Worm (Caenorhabditis elegans) whole organism, late embryonic: ENCODE data around the gene srj-11.
A peak's percentile ranks its signal among the peaks of the same experiment; 100 is the strongest.

Experiments used
- C08G9.2 ChIP-seq: sonication (generic microtip); optimal IDR thresholded peaks from 2 replicates; lab custom pipeline; 2016; ENCODE audit warnings: mild to moderate bottlenecking, missing genetic modification characterization, moderate library complexity, missing compliant biosample characterization
- K02D7.2 ChIP-seq: sonication (generic microtip); optimal IDR thresholded peaks from 2 replicates; lab custom pipeline; 2017; ENCODE audit warnings: mild to moderate bottlenecking, missing genetic modification characterization, missing compliant biosample characterization
- K09A11.1 ChIP-seq: sonication (generic microtip); optimal IDR thresholded peaks from 2 replicates; lab custom pipeline; 2017; ENCODE audit warnings: antibody characterized with exemption, mild to moderate bottlenecking, missing genetic modification characterization, missing compliant biosample characterization; ENCODE audit not compliant: insufficient read depth
- Y22D7AL.16 ChIP-seq: sonication (generic microtip); optimal IDR thresholded peaks from 2 replicates; lab custom pipeline; 2016; ENCODE audit warnings: missing genetic modification characterization, missing compliant biosample characterization
- ceh-18 ChIP-seq: sonication (generic microtip); optimal IDR thresholded peaks from 2 replicates; lab custom pipeline; 2016; ENCODE audit warnings: missing genetic modification characterization, missing compliant biosample characterization
- ceh-19 ChIP-seq: fragments of 200-800 bp; sonication (Bioruptor generic); optimal IDR thresholded peaks from 2 replicates; lab custom pipeline; 2018; ENCODE audit warnings: mild to moderate bottlenecking, missing genetic modification characterization, missing compliant biosample characterization
- ceh-22 ChIP-seq: sonication (generic microtip); optimal IDR thresholded peaks from 2 replicates; lab custom pipeline; 2017; ENCODE audit warnings: missing biosample characterization, missing genetic modification characterization
- ceh-31 ChIP-seq: sonication (generic microtip); optimal IDR thresholded peaks from 2 replicates; lab custom pipeline; 2016; ENCODE audit warnings: missing genetic modification characterization, missing compliant biosample characterization
- ceh-34 ChIP-seq: sonication (generic microtip); optimal IDR thresholded peaks from 2 replicates; lab custom pipeline; 2016; ENCODE audit warnings: mild to moderate bottlenecking, missing genetic modification characterization, missing compliant biosample characterization
- ceh-45 ChIP-seq: fragments of 200-800 bp; sonication (Bioruptor generic); IDR thresholded peaks from 2 replicates; pipeline ENCODE4 v1.3.6; 2022; ENCODE audit warnings: missing genetic modification reagents, missing genetic modification characterization, missing compliant biosample characterization
- ceh-6 ChIP-seq: fragments of 200-800 bp; sonication (Bioruptor generic); optimal IDR thresholded peaks from 2 replicates; lab custom pipeline; 2018; ENCODE audit warnings: mild to moderate bottlenecking, missing genetic modification characterization, missing compliant biosample characterization
- ceh-9 ChIP-seq: sonication (generic microtip); optimal IDR thresholded peaks from 2 replicates; lab custom pipeline; 2016; ENCODE audit warnings: mild to moderate bottlenecking, missing genetic modification characterization, inconsistent platforms, missing compliant biosample characterization
- che-1 ChIP-seq: sonication (generic microtip); optimal IDR thresholded peaks from 2 replicates; lab custom pipeline; 2016; ENCODE audit warnings: mild to moderate bottlenecking, missing genetic modification characterization, missing compliant biosample characterization
- dmd-4 ChIP-seq: sonication (generic microtip); optimal IDR thresholded peaks from 2 replicates; lab custom pipeline; 2016; ENCODE audit warnings: borderline replicate concordance, missing genetic modification characterization, missing compliant biosample characterization
- dve-1 ChIP-seq: sonication (generic microtip); optimal IDR thresholded peaks from 2 replicates; lab custom pipeline; 2017; ENCODE audit warnings: antibody characterized with exemption, mild to moderate bottlenecking, missing genetic modification characterization, missing compliant biosample characterization
- ets-4 ChIP-seq: sonication (generic microtip); optimal IDR thresholded peaks from 2 replicates; lab custom pipeline; 2016; ENCODE audit warnings: missing genetic modification characterization, missing compliant biosample characterization
- fkh-6 ChIP-seq: sonication (generic microtip); optimal IDR thresholded peaks from 2 replicates; lab custom pipeline; 2016; ENCODE audit warnings: missing genetic modification characterization, missing compliant biosample characterization
- hlh-13 ChIP-seq: fragments of 200-800 bp; sonication (Bioruptor generic); optimal IDR thresholded peaks from 2 replicates; lab custom pipeline; 2018; ENCODE audit warnings: mild to moderate bottlenecking, missing genetic modification characterization, missing compliant biosample characterization
- hlh-8 ChIP-seq: sonication (generic microtip); optimal IDR thresholded peaks from 2 replicates; lab custom pipeline; 2016; ENCODE audit warnings: missing genotype, missing genetic modification characterization, missing compliant biosample characterization
- lim-6 ChIP-seq: sonication (generic microtip); optimal IDR thresholded peaks from 2 replicates; lab custom pipeline; 2016; ENCODE audit warnings: missing genetic modification characterization, missing compliant biosample characterization
- madf-2 ChIP-seq: sonication (generic microtip); optimal IDR thresholded peaks from 2 replicates; lab custom pipeline; 2017; ENCODE audit warnings: missing genetic modification characterization, missing compliant biosample characterization
- mec-3 ChIP-seq: sonication (generic microtip); optimal IDR thresholded peaks from 2 replicates; lab custom pipeline; 2016; ENCODE audit warnings: borderline replicate concordance, missing genetic modification characterization, missing compliant biosample characterization
- nfya-1 ChIP-seq: sonication (generic microtip); optimal IDR thresholded peaks from 2 replicates; lab custom pipeline; 2017; ENCODE audit warnings: missing genetic modification characterization, mild to moderate bottlenecking, missing compliant biosample characterization, antibody characterized with exemption, moderate library complexity
- nhr-232 ChIP-seq: sonication (generic microtip); optimal IDR thresholded peaks from 2 replicates; lab custom pipeline; 2016; ENCODE audit warnings: missing genetic modification characterization, missing compliant biosample characterization
- npax-4 ChIP-seq: sonication (generic microtip); optimal IDR thresholded peaks from 2 replicates; lab custom pipeline; 2016; ENCODE audit warnings: missing genetic modification characterization, missing compliant biosample characterization
- odd-2 ChIP-seq: sonication (generic microtip); optimal IDR thresholded peaks from 2 replicates; lab custom pipeline; 2017; ENCODE audit warnings: antibody characterized with exemption, mild to moderate bottlenecking, missing genetic modification characterization, missing compliant biosample characterization
- pat-9 ChIP-seq: fragments of 200-800 bp; sonication (Bioruptor generic); optimal IDR thresholded peaks from 2 replicates; lab custom pipeline; 2018; ENCODE audit warnings: mild to moderate bottlenecking, missing genetic modification characterization, moderate library complexity, missing compliant biosample characterization
- pha-4 ChIP-seq: fragments of 150-350 bp; optimal IDR thresholded peaks from 2 replicates; lab custom pipeline; 2018; ENCODE audit warnings: missing biosample characterization, missing genetic modification reagents, missing genetic modification characterization
- pros-1 ChIP-seq: fragments of 150-350 bp; optimal IDR thresholded peaks from 2 replicates; lab custom pipeline; 2014; ENCODE audit warnings: missing biosample characterization, missing genetic modification reagents, missing genetic modification characterization
- sox-4 ChIP-seq: sonication (generic microtip); optimal IDR thresholded peaks from 2 replicates; lab custom pipeline; 2017; ENCODE audit warnings: mild to moderate bottlenecking, missing genetic modification characterization, inconsistent platforms, missing compliant biosample characterization
- syd-9 ChIP-seq: sonication (generic microtip); optimal IDR thresholded peaks from 2 replicates; lab custom pipeline; 2016; ENCODE audit warnings: mild to moderate bottlenecking, missing genetic modification characterization, moderate library complexity, missing compliant biosample characterization
- tbx-2 ChIP-seq: sonication (generic microtip); optimal IDR thresholded peaks from 2 replicates; lab custom pipeline; 2016; ENCODE audit warnings: missing genetic modification characterization, missing compliant biosample characterization
- tbx-7 ChIP-seq: sonication (generic microtip); optimal IDR thresholded peaks from 2 replicates; lab custom pipeline; 2016; ENCODE audit warnings: missing genotype, missing genetic modification characterization, missing compliant biosample characterization
- unc-3 ChIP-seq, 2 experiments: fragments of 200-800 bp in 1 of 2; sonication (Bioruptor generic) in 1 of 2; sonication (generic microtip) in 1 of 2; conservative IDR thresholded peaks in 1 of 2; optimal IDR thresholded peaks in 1 of 2; 2 replicates each; pipeline versions ENCODE4 v1.3.6 to Lab custom; 2016 to 2022; ENCODE audit warnings: missing compliant biosample characterization in 2 of 2, missing genetic modification characterization in 2 of 2, missing genetic modification reagents in 1 of 2
- unc-42 ChIP-seq: sonication (generic microtip); optimal IDR thresholded peaks from 2 replicates; lab custom pipeline; 2016; ENCODE audit warnings: missing genotype, missing genetic modification characterization, missing compliant biosample characterization
- zip-5 ChIP-seq: sonication (generic microtip); optimal IDR thresholded peaks from 2 replicates; lab custom pipeline; 2016; ENCODE audit warnings: missing genetic modification characterization, missing compliant biosample characterization

The srj-11 gene

ce11 chrV:3230150-3230549 lies 11.1 kb upstream of the srj-11 start:
- no peak for TF ChIP-seq ceh-18 (tag; lab: Kevin White, UChicago)
- no peak for TF ChIP-seq odd-2
- TF ChIP-seq pat-9 (tag; lab: Kevin White, UChicago), result no peak
- TF ChIP-seq sox-4 (tag; lab: Kevin White, UChicago), result no peak
- peak; percentile 61 for TF ChIP-seq dve-1 (tag; lab: Kevin White, UChicago)
- no peak for TF ChIP-seq ceh-19 (GFP tag; lab: Kevin White, UChicago)

ce11 chrV:3230597-3230996 lies 10.6 kb upstream of the srj-11 start, which contains the start of gene K08D9.10:
TSS of gene K08D9.10 (plus strand) at chrV:3230897.
- TF ChIP-seq unc-42 (no peak), ceh-19 (GFP tag; lab: Kevin White, UChicago) (no peak), madf-2 (tag; lab: Kevin White, UChicago) (no peak), C08G9.2 (no peak), ceh-31 (tag; lab: Kevin White, UChicago) (no peak), sox-4 (tag; lab: Kevin White, UChicago) (no peak), unc-3 (GFP tag; conservative IDR thresholded peaks at IDR 0.05; lab: Robert Waterston, UW) (no peak), unc-3 (tag; optimal IDR thresholded peaks at IDR 0.05; lab: Kevin White, UChicago) (no peak), hlh-13 (GFP tag; lab: Kevin White, UChicago) (no peak), K02D7.2 (tag; lab: Kevin White, UChicago) (no peak), pat-9 (tag; lab: Kevin White, UChicago) (no peak), hlh-8 (tag; lab: Kevin White, UChicago) (no peak), nhr-232 (tag; lab: Kevin White, UChicago) (no peak)

ce11 chrV:3234887-3235286 lies 6.3 kb upstream of the srj-11 start, which contains the start of gene K08D9.6:
TSS of gene K08D9.6 (minus strand) at chrV:3234987.
- TF ChIP-seq nfya-1 (tag; lab: Kevin White, UChicago), result no peak
- no peak for TF ChIP-seq fkh-6 (tag; lab: Kevin White, UChicago)
- no peak for TF ChIP-seq unc-42
- TF ChIP-seq mec-3 (tag; lab: Kevin White, UChicago), result no peak
- TF ChIP-seq Y22D7AL.16 (tag; lab: Kevin White, UChicago), result no peak
- TF ChIP-seq madf-2 (tag; lab: Kevin White, UChicago), result no peak
- no peak for TF ChIP-seq zip-5 (tag; lab: Kevin White, UChicago)
- no peak for TF ChIP-seq unc-3 (GFP tag; conservative IDR thresholded peaks at IDR 0.05; lab: Robert Waterston, UW)
- no peak for TF ChIP-seq unc-3 (tag; optimal IDR thresholded peaks at IDR 0.05; lab: Kevin White, UChicago)
- TF ChIP-seq ets-4 (tag; lab: Kevin White, UChicago), result no peak
- no peak for TF ChIP-seq syd-9
- TF ChIP-seq ceh-34 (tag; lab: Kevin White, UChicago), result no peak
- TF ChIP-seq che-1 (tag; lab: Kevin White, UChicago), result no peak
- TF ChIP-seq ceh-9 (tag; lab: Kevin White, UChicago), result no peak
- TF ChIP-seq ceh-6 (GFP tag; lab: Kevin White, UChicago), result no peak
- no peak for TF ChIP-seq pha-4
- TF ChIP-seq tbx-2, result no peak
- no peak for TF ChIP-seq lim-6
- TF ChIP-seq ceh-19 (GFP tag; lab: Kevin White, UChicago), result no peak

DNA sequence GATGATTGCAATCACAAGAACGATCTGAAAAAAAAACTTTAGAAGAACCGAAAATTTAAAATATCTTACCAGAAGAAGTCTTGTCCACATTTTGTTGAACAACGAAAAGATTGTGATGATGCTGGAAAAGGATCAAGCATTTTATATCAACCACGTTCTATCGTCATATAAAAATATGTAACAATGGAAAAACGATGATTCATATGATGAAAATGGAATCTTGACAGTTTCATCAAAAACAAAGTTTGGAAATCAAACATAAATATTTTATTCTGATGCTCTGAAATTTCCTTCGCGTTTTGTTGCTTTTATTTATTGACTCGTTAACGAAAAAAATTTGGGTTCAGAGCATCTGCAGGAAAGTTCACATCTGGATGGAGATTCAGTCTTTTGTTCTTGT lies 4.6 kb upstream of the srj-11 start, which contains the start of the genes K08D9.9 and str-16:
TSS of gene K08D9.9 (minus strand) at position 101 of the 400 bp plus-strand sequence.
TSS of gene str-16 (plus strand) at position 266 of the 400 bp plus-strand sequence.
- TF ChIP-seq ceh-45 (no peak), tbx-7 (tag; lab: Kevin White, UChicago) (no peak), ceh-22 (tag; lab: Kevin White, UChicago) (no peak), madf-2 (tag; lab: Kevin White, UChicago) (no peak), K09A11.1 (tag; lab: Kevin White, UChicago) (no peak), ceh-31 (tag; lab: Kevin White, UChicago) (no peak), dmd-4 (no peak), npax-4 (tag; lab: Kevin White, UChicago) (no peak), che-1 (tag; lab: Kevin White, UChicago) (no peak), lim-6 (no peak), ceh-19 (GFP tag; lab: Kevin White, UChicago) (no peak), ceh-34 (tag; lab: Kevin White, UChicago) (no peak), C08G9.2 (no peak), zip-5 (tag; lab: Kevin White, UChicago) (no peak), unc-42 (no peak), pros-1 (no peak)
